Fruit fly (Drosophila melanogaster) whole organism, embryonic: ENCODE results near the gene Ppat-Dpck.

Experiments
- Awh ChIP-seq: fragments of 200-800 bp; sonication (Bioruptor generic); IDR thresholded peaks from 2 replicates; pipeline ENCODE4, ENCODE4 v1.3.6; 2022; ENCODE audit warnings: missing biosample characterization, missing genetic modification characterization
- B-H1 ChIP-seq: fragments of 200-800 bp; sonication (Bioruptor generic); IDR thresholded peaks from 3 replicates; pipeline ENCODE4 v1.3.6; 2022; ENCODE audit warnings: missing biosample characterization, missing genetic modification characterization
- CG11456 ChIP-seq: fragments of 200-800 bp; sonication (Bioruptor generic); IDR thresholded peaks from 3 replicates; pipeline ENCODE4 v1.3.6; 2022; ENCODE audit warnings: missing biosample characterization, missing genetic modification characterization
- CG11723 ChIP-seq: fragments of 200-800 bp; sonication (Bioruptor generic); optimal IDR thresholded peaks from 2 replicates; lab custom pipeline; 2017; ENCODE audit warnings: missing biosample characterization, mild to moderate bottlenecking, missing genetic modification characterization
- CG1233 ChIP-seq: fragments of 200-800 bp; sonication (Bioruptor generic); optimal IDR thresholded peaks from 4 replicates; lab custom pipeline; 2018; ENCODE audit warnings: missing biosample characterization, mild to moderate bottlenecking, missing genetic modification characterization
- CG17568 ChIP-seq: fragments of 200-800 bp; sonication (Bioruptor generic); optimal IDR thresholded peaks from 2 replicates; lab custom pipeline; 2018; ENCODE audit warnings: missing biosample characterization, mild to moderate bottlenecking, missing genetic modification characterization, moderate library complexity
- CG17829 ChIP-seq: fragments of 200-800 bp; optimal IDR thresholded peaks from 2 replicates; lab custom pipeline; 2019; ENCODE audit warnings: missing biosample characterization, mild to moderate bottlenecking, missing genetic modification characterization, moderate library complexity
- CG18619 ChIP-seq: fragments of 200-800 bp; sonication (Bioruptor generic); optimal IDR thresholded peaks from 3 replicates; lab custom pipeline; 2017; ENCODE audit warnings: missing biosample characterization, mild to moderate bottlenecking, missing genetic modification characterization
- CG2116 ChIP-seq: fragments of 200-800 bp; sonication (Bioruptor generic); optimal IDR thresholded peaks from 3 replicates; lab custom pipeline; 2018; ENCODE audit warnings: missing biosample characterization, mild to moderate bottlenecking, missing genetic modification characterization
- CG2889 ChIP-seq: fragments of 200-800 bp; sonication (Bioruptor generic); IDR thresholded peaks from 3 replicates; pipeline ENCODE4 v1.3.6; 2022; ENCODE audit warnings: missing biosample characterization, missing genetic modification characterization
- CG34376 ChIP-seq: fragments of 200-800 bp; sonication (Bioruptor generic); optimal IDR thresholded peaks from 2 replicates; lab custom pipeline; 2018; ENCODE audit warnings: missing biosample characterization, mild to moderate bottlenecking, missing genetic modification characterization
- CG34422 ChIP-seq: fragments of 200-800 bp; sonication (Bioruptor generic); IDR thresholded peaks from 3 replicates; pipeline ENCODE4 v1.3.6; 2022; ENCODE audit warnings: missing biosample characterization, missing genetic modification characterization
- CG3838 ChIP-seq: fragments of 200-800 bp; sonication (Bioruptor generic); optimal IDR thresholded peaks from 3 replicates; lab custom pipeline; 2016; ENCODE audit warnings: missing biosample characterization, missing genetic modification characterization
- CG7372 ChIP-seq: fragments of 200-800 bp; sonication (Bioruptor generic); IDR thresholded peaks from 2 replicates; pipeline ENCODE4 v1.3.6; 2022; ENCODE audit warnings: missing biosample characterization, missing genetic modification characterization
- CG8359 ChIP-seq: fragments of 200-800 bp; sonication (Bioruptor generic); optimal IDR thresholded peaks from 2 replicates; lab custom pipeline; 2017; ENCODE audit warnings: missing biosample characterization, mild to moderate bottlenecking, missing genetic modification characterization, borderline replicate concordance
- CHES-1-like ChIP-seq: fragments of 200-800 bp; sonication (Bioruptor generic); optimal IDR thresholded peaks from 2 replicates; lab custom pipeline; 2016; ENCODE audit warnings: missing biosample characterization, missing genetic modification characterization
- CTCF ChIP-seq: fragments of 200-800 bp; sonication (Bioruptor generic); optimal IDR thresholded peaks from 2 replicates; lab custom pipeline; 2017; ENCODE audit warnings: missing biosample characterization, mild to moderate bottlenecking, missing genetic modification characterization, moderate library complexity
- Dek ChIP-seq: fragments of 200-800 bp; sonication (Bioruptor generic); optimal IDR thresholded peaks from 3 replicates; lab custom pipeline; 2019; ENCODE audit warnings: missing biosample characterization, mild to moderate bottlenecking, missing genetic modification characterization, moderate library complexity
- H15 ChIP-seq: fragments of 200-800 bp; sonication (Bioruptor generic); IDR thresholded peaks from 3 replicates; pipeline ENCODE4 v1.3.6; 2022; ENCODE audit warnings: missing biosample characterization, missing genetic modification characterization
- H2.0 ChIP-seq: fragments of 200-800 bp; sonication (Bioruptor generic); IDR thresholded peaks from 2 replicates; pipeline ENCODE4 v1.3.6; 2022; ENCODE audit warnings: missing biosample characterization, missing genetic modification characterization
- HLHmδ ChIP-seq: fragments of 200-800 bp; sonication (Bioruptor generic); optimal IDR thresholded peaks from 2 replicates; lab custom pipeline; 2018; ENCODE audit warnings: missing biosample characterization, mild to moderate bottlenecking, missing genetic modification characterization, moderate library complexity
- HmgZ ChIP-seq: fragments of 200-800 bp; sonication (Bioruptor generic); optimal IDR thresholded peaks from 2 replicates; lab custom pipeline; 2018; ENCODE audit warnings: missing biosample characterization, mild to moderate bottlenecking, missing genetic modification characterization
- Hsf ChIP-seq: fragments of 200-800 bp; sonication (Bioruptor generic); optimal IDR thresholded peaks from 3 replicates; lab custom pipeline; 2016; ENCODE audit warnings: missing biosample characterization, missing genetic modification characterization
- Lim3 ChIP-seq: fragments of 200-800 bp; sonication (Bioruptor generic); IDR thresholded peaks from 2 replicates; pipeline ENCODE4 v1.3.6; 2022; ENCODE audit warnings: missing biosample characterization, missing genetic modification characterization
- MESR4 ChIP-seq: fragments of 200-800 bp; sonication (Bioruptor generic); optimal IDR thresholded peaks from 2 replicates; lab custom pipeline; 2018; ENCODE audit warnings: missing biosample characterization, mild to moderate bottlenecking, missing genetic modification characterization, moderate library complexity
- Nf-YB ChIP-seq: fragments of 200-800 bp; sonication (Bioruptor generic); optimal IDR thresholded peaks from 3 replicates; lab custom pipeline; 2019; ENCODE audit warnings: missing biosample characterization, mild to moderate bottlenecking, missing genetic modification characterization, moderate library complexity
- Scr ChIP-seq: fragments of 200-800 bp; sonication (Bioruptor generic); IDR thresholded peaks from 2 replicates; pipeline ENCODE4 v1.3.6; 2022; ENCODE audit warnings: missing biosample characterization, missing genetic modification characterization; ENCODE audit not compliant: partially characterized antibody
- Trl ChIP-seq, 3 experiments: fragments of >200 bp in 2 of 3; fragments of 200-800 bp in 1 of 3; sonication (Bioruptor generic) in 1 of 3; optimal IDR thresholded peaks; 2 replicates in 1 of 3; 3 replicates in 2 of 3; lab custom pipeline; 2016 to 2017; ENCODE audit warnings: missing biosample characterization in 1 of 3, missing genetic modification characterization in 1 of 3
- amos ChIP-seq: fragments of 200-800 bp; sonication (Bioruptor generic); IDR thresholded peaks from 2 replicates; pipeline ENCODE4 v1.3.6; 2022; ENCODE audit warnings: missing biosample characterization, missing genetic modification characterization; ENCODE audit not compliant: partially characterized antibody
- ara ChIP-seq: fragments of 200-800 bp; sonication (Bioruptor generic); IDR thresholded peaks from 2 replicates; pipeline ENCODE4 v1.3.6; 2022; ENCODE audit warnings: missing biosample characterization, missing genetic modification characterization
- dm ChIP-seq: fragments of 200-800 bp; sonication (Bioruptor generic); optimal IDR thresholded peaks from 3 replicates; lab custom pipeline; 2016; ENCODE audit warnings: missing biosample characterization, missing genetic modification characterization
- fu2 ChIP-seq: fragments of 200-800 bp; sonication (Bioruptor generic); optimal IDR thresholded peaks from 2 replicates; lab custom pipeline; 2016; ENCODE audit warnings: missing biosample characterization, missing genetic modification characterization
- grn ChIP-seq: fragments of 200-800 bp; sonication (Bioruptor generic); optimal IDR thresholded peaks from 3 replicates; lab custom pipeline; 2017; ENCODE audit warnings: missing biosample characterization, missing genetic modification characterization
- gt ChIP-seq: fragments of 200-800 bp; sonication (Bioruptor generic); IDR thresholded peaks from 2 replicates; pipeline ENCODE4 v1.3.6; 2022; ENCODE audit warnings: missing biosample characterization, missing genetic modification characterization
- h ChIP-seq: fragments of >200 bp; optimal IDR thresholded peaks from 2 replicates; lab custom pipeline; 2017
- ham ChIP-seq: fragments of 200-800 bp; sonication (Bioruptor generic); IDR thresholded peaks from 2 replicates; pipeline ENCODE4 v1.3.6; 2022; ENCODE audit warnings: missing biosample characterization, missing genetic modification characterization
- insv ChIP-seq, 2 experiments: fragments of 200-800 bp; sonication (Bioruptor generic); optimal IDR thresholded peaks; 3 replicates each; lab custom pipeline; 2016 to 2018; ENCODE audit warnings: missing biosample characterization in 2 of 2, missing genetic modification characterization in 2 of 2
- inv ChIP-seq: fragments of 200-800 bp; sonication (Bioruptor generic); IDR thresholded peaks from 2 replicates; pipeline ENCODE4 v1.3.6; 2022; ENCODE audit warnings: missing biosample characterization, missing genetic modification characterization; ENCODE audit not compliant: partially characterized antibody
- lilli ChIP-seq: fragments of 200-800 bp; sonication (Bioruptor generic); optimal IDR thresholded peaks from 3 replicates; lab custom pipeline; 2016; ENCODE audit warnings: missing biosample characterization, missing genetic modification characterization
- pnt ChIP-seq: fragments of 200-800 bp; sonication (Bioruptor generic); optimal IDR thresholded peaks from 3 replicates; lab custom pipeline; 2016; ENCODE audit warnings: missing biosample characterization, missing genetic modification characterization
- prd ChIP-seq, 3 experiments: fragments of >200 bp in 2 of 3; fragments of 200-800 bp in 1 of 3; sonication (Bioruptor generic) in 1 of 3; optimal IDR thresholded peaks in 2 of 3; IDR thresholded peaks in 1 of 3; 2 replicates in 2 of 3; 3 replicates in 1 of 3; pipeline versions ENCODE4 v1.3.6 to Lab custom; 2017 to 2022; ENCODE audit warnings: missing biosample characterization in 1 of 3, missing genetic modification characterization in 1 of 3
- shn ChIP-seq: fragments of 200-800 bp; sonication (Bioruptor generic); optimal IDR thresholded peaks from 3 replicates; lab custom pipeline; 2016; ENCODE audit warnings: missing biosample characterization, missing genetic modification characterization
- sob ChIP-seq: fragments of 200-800 bp; sonication (Bioruptor generic); IDR thresholded peaks from 2 replicates; pipeline ENCODE4 v1.3.6; 2022; ENCODE audit warnings: missing biosample characterization, missing genetic modification characterization
- twi ChIP-seq: fragments of 200-800 bp; optimal IDR thresholded peaks from 2 replicates; lab custom pipeline; 2019; ENCODE audit warnings: missing biosample characterization, mild to moderate bottlenecking, missing genetic modification characterization, moderate library complexity
- tx ChIP-seq: fragments of 200-800 bp; sonication (Bioruptor generic); optimal IDR thresholded peaks from 2 replicates; lab custom pipeline; 2016; ENCODE audit warnings: missing biosample characterization, missing genetic modification characterization
- unc-4 ChIP-seq: fragments of 200-800 bp; sonication (Bioruptor generic); IDR thresholded peaks from 2 replicates; pipeline ENCODE4 v1.3.6; 2022; ENCODE audit warnings: missing biosample characterization, missing genetic modification characterization; ENCODE audit not compliant: partially characterized antibody
- usp ChIP-seq: fragments of >200 bp; optimal IDR thresholded peaks from 2 replicates; lab custom pipeline; 2017; ENCODE audit warnings: missing biosample characterization, missing genetic modification characterization
- vvl ChIP-seq: fragments of 200-800 bp; sonication (Bioruptor generic); IDR thresholded peaks from 2 replicates; pipeline ENCODE4 v1.3.6; 2022; ENCODE audit warnings: missing biosample characterization, missing genetic modification characterization
- wek ChIP-seq: fragments of 200-800 bp; sonication (Bioruptor generic); optimal IDR thresholded peaks from 3 replicates; lab custom pipeline; 2018; ENCODE audit warnings: missing biosample characterization, mild to moderate bottlenecking, missing genetic modification characterization, moderate library complexity

Ppat-Dpck gene

DNA sequence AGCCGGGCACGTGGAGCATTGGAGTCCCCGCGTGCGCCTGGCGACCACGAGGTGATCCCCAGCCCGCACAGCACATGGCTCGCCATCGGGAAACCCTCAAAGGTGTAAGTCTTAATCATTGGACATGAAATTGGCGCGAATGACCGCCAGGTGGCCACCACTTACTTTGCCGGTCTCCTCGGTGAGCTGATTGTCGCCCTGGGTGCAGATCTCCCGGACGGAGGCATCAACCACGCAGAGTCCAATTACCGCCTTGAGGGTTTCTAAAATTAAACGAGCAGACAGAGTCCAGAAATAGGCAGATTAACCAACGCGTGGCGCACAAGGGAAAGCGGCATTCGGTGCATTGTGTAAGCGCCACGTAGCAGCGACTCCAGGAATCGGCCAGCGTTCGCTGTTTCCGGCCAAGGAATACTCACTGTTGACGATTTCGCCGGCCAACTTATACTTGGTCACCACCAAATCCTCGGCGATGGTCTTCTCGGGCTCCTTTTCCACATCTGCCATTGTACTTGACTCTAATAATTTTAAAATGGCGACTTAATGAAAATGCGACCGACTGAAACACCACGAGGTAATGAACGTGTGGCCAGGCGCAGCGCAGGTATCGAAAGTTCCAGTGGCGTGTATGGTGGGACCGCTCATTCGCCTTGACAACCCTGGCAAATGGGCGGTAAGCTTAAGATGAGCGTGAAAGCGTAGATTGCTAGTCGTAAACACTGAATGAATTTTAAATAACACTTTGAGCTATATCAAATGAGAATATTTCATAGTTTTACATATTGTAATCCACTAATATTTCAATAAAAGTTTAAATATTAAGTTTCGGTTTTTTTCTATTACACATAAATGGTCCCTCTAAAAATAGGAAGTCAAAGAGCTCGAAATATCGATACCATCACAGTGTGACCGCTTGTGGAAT, 3.4 kb downstream of the Ppat-Dpck start, which contains the start of gene CG10576 (continued):
- no peak for TF ChIP-seq CG3838
- no peak for TF ChIP-seq shn (GFP tag; lab: Kevin White, UChicago)
- TF ChIP-seq Hsf (GFP tag; lab: Kevin White, UChicago): peak; percentile 9
- no peak for TF ChIP-seq pnt
- no peak for TF ChIP-seq wek (GFP tag; lab: Kevin White, UChicago)
- no peak for TF ChIP-seq H15 (GFP tag; lab: Robert Waterston, UW)
- peak; percentile 95 for TF ChIP-seq MESR4 (GFP tag; lab: Kevin White, UChicago)
- TF ChIP-seq CG18619 (GFP tag; lab: Kevin White, UChicago): no peak
- no peak for TF ChIP-seq ara
- no peak for TF ChIP-seq grn (GFP tag; lab: Kevin White, UChicago)
- TF ChIP-seq Dek (tag; lab: Kevin White, UChicago): no peak
- no peak for TF ChIP-seq CG8359 (GFP tag; lab: Kevin White, UChicago)
- TF ChIP-seq usp (GFP tag; lab: Kevin White, UChicago): no peak
- TF ChIP-seq HmgZ (tag; lab: Kevin White, UChicago): peak; percentile 9
- no peak for TF ChIP-seq prd (optimal IDR thresholded peaks at IDR 0.05; lab: Kevin White, UChicago)
- TF ChIP-seq prd (GFP tag; IDR thresholded peaks at IDR 0.05; lab: Robert Waterston, UW): 0 out of 3 replicates have a peak, but pooled peaks have one; percentile 8
- peak; percentile 98 for TF ChIP-seq dm (GFP tag; lab: Kevin White, UChicago)
- peak in 1 of 2 experiments; percentile 5 for TF ChIP-seq Trl (optimal IDR thresholded peaks at IDR 0.05; lab: Kevin White, UChicago)
- no peak for TF ChIP-seq Trl (GFP tag; optimal IDR thresholded peaks at IDR 0.05; lab: Kevin White, UChicago)
- TF ChIP-seq CG34376 (GFP tag; lab: Kevin White, UChicago): no peak
- TF ChIP-seq CTCF: peak; percentile 78
- TF ChIP-seq Awh (GFP tag; lab: Robert Waterston, UW): no peak
- TF ChIP-seq CG17568 (GFP tag; lab: Kevin White, UChicago): no peak
- peak; percentile 57 for TF ChIP-seq CG17829 (tag; lab: Kevin White, UChicago)
- peak; percentile 58 for TF ChIP-seq amos
- TF ChIP-seq HLHmδ: peak; percentile 2
- TF ChIP-seq sob (GFP tag; lab: Robert Waterston, UW): no peak
- no peak for TF ChIP-seq tx (GFP tag; lab: Kevin White, UChicago)
- TF ChIP-seq twi (tag; lab: Kevin White, UChicago): peak; percentile 23
- peak; percentile 80; the same call in 1 of the 3 replicates for TF ChIP-seq CG34422 (GFP tag; lab: Robert Waterston, UW)
- no peak for TF ChIP-seq CG2889 (GFP tag; lab: Robert Waterston, UW)
- TF ChIP-seq B-H1 (GFP tag; lab: Robert Waterston, UW): no peak
- TF ChIP-seq insv (GFP tag; optimal IDR thresholded peaks at IDR 0.05; lab: Kevin White, UChicago): peak in 1 of 2 experiments; percentile 6
- TF ChIP-seq CG11456 (GFP tag; lab: Robert Waterston, UW): no peak
- TF ChIP-seq CG11723 (GFP tag; lab: Kevin White, UChicago): no peak
- TF ChIP-seq h (lab: Kevin White, UChicago): no peak
- peak; percentile 58 for TF ChIP-seq inv (GFP tag; lab: Robert Waterston, UW)
- no peak for TF ChIP-seq Lim3 (GFP tag; lab: Robert Waterston, UW)
- TF ChIP-seq vvl: 0 out of 2 replicates have a peak, but pooled peaks have one; percentile 23
- TF ChIP-seq fu2: no peak
- no peak for TF ChIP-seq Nf-YB (GFP tag; lab: Kevin White, UChicago)
- TF ChIP-seq CG1233: no peak
- no peak for TF ChIP-seq CG7372 (GFP tag; lab: Robert Waterston, UW)
- peak; percentile 68; the same call in 1 of the 2 replicates for TF ChIP-seq unc-4
- TF ChIP-seq H2.0: no peak
- TF ChIP-seq CG2116 (GFP tag; lab: Kevin White, UChicago): peak; percentile 78
- TF ChIP-seq Scr (GFP tag; lab: Robert Waterston, UW): peak; percentile 77
- peak; percentile 18 for TF ChIP-seq CHES-1-like (GFP tag; lab: Kevin White, UChicago)
- TF ChIP-seq gt (GFP tag; lab: Robert Waterston, UW): no peak
- TF ChIP-seq ham: no peak
- TF ChIP-seq lilli (GFP tag; lab: Kevin White, UChicago): peak; percentile 24
